Worm (Caenorhabditis elegans) whole organism, midembryonic: ENCODE data around the gene F19G12.3.
A peak's percentile ranks its signal among the peaks of the same experiment; 100 is the strongest.

Experiments
- T22C8.4 ChIP-seq: fragments of 200-800 bp; sonication (Bioruptor generic); IDR thresholded peaks from 2 replicates; pipeline ENCODE4 v1.3.6; 2022; ENCODE audit warnings: missing genetic modification characterization, missing compliant biosample characterization
- med-1 ChIP-seq: sonication (generic microtip); optimal IDR thresholded peaks from 2 replicates; lab custom pipeline; 2017; ENCODE audit warnings: missing genetic modification characterization, mild to moderate bottlenecking, missing compliant biosample characterization, antibody characterized with exemption, missing genetic modification reagents; ENCODE audit not compliant: insufficient read depth
- ref-1 ChIP-seq: fragments of 200-800 bp; sonication (Bioruptor generic); conservative IDR thresholded peaks from 2 replicates; pipeline ENCODE4 v1.3.6; 2022; ENCODE audit warnings: missing genetic modification reagents, missing genetic modification characterization, missing compliant biosample characterization

DNA sequence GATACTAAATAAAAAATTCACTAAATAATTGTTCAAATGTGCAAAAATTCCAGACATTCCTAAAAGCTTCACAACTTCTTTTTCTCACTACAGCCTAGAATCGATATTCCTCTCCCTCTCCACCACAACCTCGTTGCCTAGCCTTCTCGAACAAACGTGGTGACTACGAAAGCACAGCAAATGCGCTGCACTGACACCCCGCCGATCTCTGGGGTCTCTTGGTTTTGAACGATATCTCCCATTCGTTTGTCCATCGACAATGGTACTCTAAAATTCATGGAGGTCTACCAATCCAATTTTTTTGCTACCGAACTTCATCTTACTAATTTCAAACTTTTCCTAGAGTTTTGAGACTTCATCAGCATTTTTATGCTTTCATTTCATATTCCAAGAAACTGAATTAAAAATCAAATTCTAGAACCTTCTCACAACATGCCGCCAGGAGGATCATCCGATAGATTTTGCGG is 25.8 kb downstream of the F19G12.3 start, which contains the start of gene W05H7.1:
- TF ChIP-seq T22C8.4 (GFP tag; lab: Robert Waterston, UW) = 0 out of 2 replicates have a peak, but pooled peaks have one; percentile 21
- no peak for TF ChIP-seq ref-1 (GFP tag; lab: Robert Waterston, UW)
- no peak for TF ChIP-seq med-1
